Worm (Caenorhabditis elegans): ENCODE measurements around the gene aly-3.
A peak's percentile ranks its signal among the peaks of the same experiment; 100 is the strongest.

aly-3 gene

DNA sequence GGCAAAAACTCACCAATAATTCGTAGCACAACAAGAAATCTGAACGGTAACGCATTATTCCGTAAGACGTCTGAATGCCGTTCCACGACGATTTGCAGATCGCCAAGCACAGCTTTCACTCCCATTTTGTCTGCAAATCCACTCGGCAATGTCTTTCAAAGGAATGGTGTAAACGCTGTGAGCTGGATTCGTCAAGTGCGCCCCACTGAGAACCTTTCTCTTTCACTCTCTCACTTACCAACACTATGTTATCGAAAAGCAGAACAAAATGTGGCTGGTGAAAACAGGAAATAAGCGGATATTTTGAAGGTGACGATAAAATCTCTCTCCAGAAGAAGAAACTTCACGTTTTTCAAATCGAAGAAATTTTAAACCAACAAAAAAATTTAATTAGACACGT lies 34.2 kb upstream of the aly-3 start:
- TF ChIP-seq elt-3 (tag; optimal IDR thresholded peaks at IDR 0.05) (no peak), lin-39 (tag; optimal IDR thresholded peaks at IDR 0.05) (peak; percentile 35), nhr-67 (tag; optimal IDR thresholded peaks at IDR 0.05) (no peak), pha-4 (tag; optimal IDR thresholded peaks at IDR 0.05) (peak; percentile 69), lin-15B (tag; optimal IDR thresholded peaks at IDR 0.05) (peak; percentile 81), hmg-11 (tag; optimal IDR thresholded peaks at IDR 0.05) (no peak), R02D3.7 (tag; optimal IDR thresholded peaks at IDR 0.05) (no peak), ztf-4 (tag; optimal IDR thresholded peaks at IDR 0.05) (no peak), elt-2 (tag; optimal IDR thresholded peaks at IDR 0.05) (no peak), ceh-16 (tag; optimal IDR thresholded peaks at IDR 0.05) (no peak), nhr-11 (tag; optimal IDR thresholded peaks at IDR 0.05) (no peak), eor-1 (tag; optimal IDR thresholded peaks at IDR 0.05) (no peak), snpc-4 (tag; optimal IDR thresholded peaks at IDR 0.05) (peak; percentile 24), egl-5 (tag; optimal IDR thresholded peaks at IDR 0.05) (peak; percentile 26), nhr-25 (tag; optimal IDR thresholded peaks at IDR 0.05) (peak; percentile 65), pqm-1 (tag; optimal IDR thresholded peaks at IDR 0.05) (no peak), fkh-2 (tag; optimal IDR thresholded peaks at IDR 0.05) (no peak), egl-27 (tag; optimal IDR thresholded peaks at IDR 0.05) (no peak), nfya-1 (tag; optimal IDR thresholded peaks at IDR 0.05; ENCODE audit: insufficient read depth) (peak; percentile 61), tbx-2 (tag; optimal IDR thresholded peaks at IDR 0.05) (no peak), skn-1 (tag; optimal IDR thresholded peaks at IDR 0.05) (peak; percentile 31)

DNA sequence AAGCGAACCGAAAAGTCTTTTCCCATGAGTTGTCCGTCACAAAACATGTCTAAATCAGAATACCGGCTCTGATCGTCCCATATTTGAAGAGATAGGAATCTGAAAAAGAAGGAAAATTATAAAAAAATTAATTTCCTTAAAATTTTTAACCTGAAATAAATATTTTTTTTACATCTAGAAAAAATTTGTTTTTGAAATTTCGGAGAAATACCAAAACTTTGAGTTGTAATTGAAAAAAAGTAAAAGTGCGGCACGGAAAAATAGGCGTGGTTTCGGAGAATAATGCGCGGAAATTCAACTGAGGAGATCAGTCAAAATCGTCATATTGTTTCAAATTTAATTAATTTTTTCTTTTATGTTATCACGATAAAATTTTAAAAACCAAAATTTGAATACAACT lies 33.5 kb upstream of the aly-3 start, which contains the start of gene F11A10.6:
TSS of gene F11A10.6 (minus strand) at position 101 of the 400 bp plus-strand sequence.
- TF ChIP-seq snpc-4 (tag; optimal IDR thresholded peaks at IDR 0.05) = no peak
- TF ChIP-seq ceh-16 (tag; optimal IDR thresholded peaks at IDR 0.05) = no peak
- TF ChIP-seq elt-2 (tag; optimal IDR thresholded peaks at IDR 0.05) = no peak
- TF ChIP-seq mml-1 (tag; optimal IDR thresholded peaks at IDR 0.05) = no peak
- no peak for TF ChIP-seq nhr-12 (tag; optimal IDR thresholded peaks at IDR 0.05)
- no peak for TF ChIP-seq fkh-10 (GFP tag; optimal IDR thresholded peaks at IDR 0.05)
- no peak for TF ChIP-seq lin-15B (tag; optimal IDR thresholded peaks at IDR 0.05)
- TF ChIP-seq nhr-11 (tag; optimal IDR thresholded peaks at IDR 0.05) = no peak
- no peak for TF ChIP-seq egl-27 (tag; optimal IDR thresholded peaks at IDR 0.05)

DNA sequence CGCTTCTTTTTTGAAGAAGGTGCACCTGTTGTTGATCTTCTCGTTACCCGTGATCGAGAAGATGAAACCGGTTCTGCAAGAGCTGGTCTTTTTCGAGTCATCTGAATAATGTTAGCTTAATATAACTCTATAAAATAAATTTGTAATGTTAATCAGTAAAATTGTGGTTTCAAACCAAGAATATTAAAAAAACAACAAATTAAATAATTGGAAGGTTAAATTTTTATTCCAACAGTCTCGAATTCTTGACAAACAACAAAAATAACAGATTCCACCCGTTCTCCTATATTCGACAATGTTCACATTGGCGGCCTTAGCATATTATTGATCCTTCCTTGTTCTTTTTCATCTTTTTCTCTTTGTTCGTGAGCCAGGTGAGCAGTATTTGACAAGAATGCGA lies 31.0 kb upstream of the aly-3 start, which contains the start of gene mig-32:
TSS of gene mig-32 (minus strand) at position 101 of the 400 bp plus-strand sequence.
- TF ChIP-seq ZK546.5 (tag; optimal IDR thresholded peaks at IDR 0.05) = no peak
- no peak for TF ChIP-seq elt-2 (tag; optimal IDR thresholded peaks at IDR 0.05)
- no peak for TF ChIP-seq mdl-1 (tag; optimal IDR thresholded peaks at IDR 0.05)
- TF ChIP-seq nhr-76 (tag; optimal IDR thresholded peaks at IDR 0.05) = no peak
- TF ChIP-seq sea-2 (GFP tag; optimal IDR thresholded peaks at IDR 0.05) = no peak
- TF ChIP-seq nhr-28 (tag; optimal IDR thresholded peaks at IDR 0.05) = no peak
- no peak for TF ChIP-seq elt-1 (tag; optimal IDR thresholded peaks at IDR 0.05)
- no peak for TF ChIP-seq nhr-237 (tag; optimal IDR thresholded peaks at IDR 0.05)
- TF ChIP-seq ztf-11 (tag; optimal IDR thresholded peaks at IDR 0.05) = no peak
- no peak for TF ChIP-seq ceh-82 (tag; optimal IDR thresholded peaks at IDR 0.05)
- TF ChIP-seq R02D3.7 (tag; optimal IDR thresholded peaks at IDR 0.05) = no peak
- TF ChIP-seq unc-39 (tag; optimal IDR thresholded peaks at IDR 0.05) = no peak
- TF ChIP-seq tbx-2 (tag; optimal IDR thresholded peaks at IDR 0.05) = no peak
- TF ChIP-seq lin-39 (tag; optimal IDR thresholded peaks at IDR 0.05) = no peak
- TF ChIP-seq ceh-9 (tag; optimal IDR thresholded peaks at IDR 0.05) = no peak
- no peak for TF ChIP-seq ama-1 (optimal IDR thresholded peaks at IDR 0.05)

DNA sequence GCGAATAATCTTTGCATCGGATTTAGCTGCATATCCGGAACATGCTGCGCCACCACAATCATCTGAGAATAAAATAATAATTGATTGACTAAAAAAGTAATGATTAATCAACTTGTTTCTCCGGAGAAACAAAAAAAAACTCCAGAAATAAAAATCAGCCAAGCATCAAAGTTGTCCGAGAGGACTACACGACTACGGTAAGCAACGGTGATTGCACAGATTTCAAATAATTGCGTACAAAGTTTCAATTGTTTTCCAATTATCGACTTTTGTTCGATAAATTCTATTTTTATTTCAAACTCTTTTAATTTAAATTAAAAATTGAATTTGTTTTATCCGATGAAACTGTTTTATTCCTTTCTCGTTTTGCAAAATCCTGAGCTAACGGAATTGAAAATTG lies 29.7 kb upstream of the aly-3 start, which contains the start of gene cpsf-4:
TSS of gene cpsf-4 (minus strand) at position 62 of the 400 bp plus-strand sequence.
- no peak for TF ChIP-seq ceh-28 (tag; optimal IDR thresholded peaks at IDR 0.05)
- TF ChIP-seq zag-1 (tag; optimal IDR thresholded peaks at IDR 0.05) = no peak
- no peak for TF ChIP-seq lin-15B (tag; optimal IDR thresholded peaks at IDR 0.05)
- TF ChIP-seq ztf-4 (tag; optimal IDR thresholded peaks at IDR 0.05) = no peak
